Worm (Caenorhabditis elegans) whole organism, L1 larva: ENCODE results near the gene fkh-5.

Source experiments
- ceh-82 ChIP-seq, 3 experiments: fragments of 150-350 bp in 1 of 3; sonication (generic microtip) in 2 of 3; optimal IDR thresholded peaks; 2 replicates each; lab custom pipeline; 2014 to 2017; ENCODE audit warnings: missing biosample characterization in 3 of 3, missing genetic modification characterization in 3 of 3
- jun-1 ChIP-seq: fragments of 150-350 bp; optimal IDR thresholded peaks from 2 replicates; lab custom pipeline; 2014; ENCODE audit warnings: missing biosample characterization, missing genetic modification reagents, missing genetic modification characterization

ce11 chrIII:4856109-4856508 lies 11.6 kb downstream of the fkh-5 start, which contains the start of gene C35D10.7:
- TF ChIP-seq ceh-82 (tag; optimal IDR thresholded peaks at IDR 0.05; lab: Kevin White, UChicago) (no peak), jun-1 (tag; lab: Kevin White, UChicago) (no peak)
